Worm (Caenorhabditis elegans) whole organism, young adult: ENCODE measurements around the gene B0252.8.
A peak's percentile ranks its signal among the peaks of the same experiment; 100 is the strongest.

Experiments used
- B0019.2 ChIP-seq: fragments of 200-800 bp; sonication (Bioruptor generic); conservative IDR thresholded peaks from 2 replicates; pipeline ENCODE4 v1.3.6; 2022; ENCODE audit warnings: missing genetic modification reagents, missing genetic modification characterization, missing compliant biosample characterization
- B0336.3 ChIP-seq: fragments of 200-800 bp; sonication (Bioruptor generic); IDR thresholded peaks from 2 replicates; pipeline ENCODE4 v1.3.6; 2022; ENCODE audit warnings: missing genetic modification characterization, missing compliant biosample characterization
- F33H1.4 ChIP-seq: fragments of 200-800 bp; sonication (Bioruptor generic); IDR thresholded peaks from 2 replicates; pipeline ENCODE4 v1.3.6; 2022; ENCODE audit warnings: missing genetic modification reagents, missing genetic modification characterization, missing compliant biosample characterization
- F49E8.2 ChIP-seq: sonication (generic microtip); optimal IDR thresholded peaks from 3 replicates; lab custom pipeline; 2017; ENCODE audit warnings: missing genetic modification characterization, mild to moderate bottlenecking, missing compliant biosample characterization, antibody characterized with exemption, moderate library complexity; ENCODE audit not compliant: insufficient read depth
- F52B5.7 ChIP-seq: sonication (generic microtip); optimal IDR thresholded peaks from 2 replicates; lab custom pipeline; 2016; ENCODE audit warnings: mild to moderate bottlenecking, missing genetic modification characterization, missing compliant biosample characterization
- F55B11.4 ChIP-seq: sonication (generic microtip); optimal IDR thresholded peaks from 2 replicates; lab custom pipeline; 2016; ENCODE audit warnings: missing compliant biosample characterization, missing genetic modification characterization, borderline replicate concordance; ENCODE audit not compliant: insufficient read depth
- T07F8.4 ChIP-seq: sonication (generic microtip); optimal IDR thresholded peaks from 2 replicates; lab custom pipeline; 2016; ENCODE audit warnings: mild to moderate bottlenecking, missing genetic modification characterization, moderate library complexity, missing compliant biosample characterization
- T26A5.8 ChIP-seq: sonication (generic microtip); optimal IDR thresholded peaks from 2 replicates; lab custom pipeline; 2016; ENCODE audit warnings: missing genetic modification characterization, missing compliant biosample characterization
- Y67H2A.10 ChIP-seq: fragments of 200-800 bp; sonication (Bioruptor generic); conservative IDR thresholded peaks from 2 replicates; pipeline ENCODE4 v1.3.6; 2022; ENCODE audit warnings: missing genetic modification reagents, missing genetic modification characterization, missing compliant biosample characterization
- akir-1 ChIP-seq: fragments of 200-800 bp; sonication (Bioruptor generic); optimal IDR thresholded peaks from 2 replicates; lab custom pipeline; 2018; ENCODE audit warnings: mild to moderate bottlenecking, missing genetic modification characterization, moderate library complexity, missing compliant biosample characterization
- aptf-2 ChIP-seq: fragments of 200-800 bp; sonication (Bioruptor generic); conservative IDR thresholded peaks from 2 replicates; pipeline ENCODE4 v1.3.6; 2022; ENCODE audit warnings: missing genetic modification reagents, missing genetic modification characterization, missing compliant biosample characterization
- chd-7 ChIP-seq: sonication (generic microtip); optimal IDR thresholded peaks from 2 replicates; lab custom pipeline; 2016; ENCODE audit warnings: mild to moderate bottlenecking, missing genetic modification characterization, moderate library complexity, missing compliant biosample characterization
- dox-1 ChIP-seq: fragments of 200-800 bp; sonication (Bioruptor generic); IDR thresholded peaks from 2 replicates; pipeline ENCODE4 v1.3.6; 2022; ENCODE audit warnings: missing genetic modification reagents, missing genetic modification characterization, missing compliant biosample characterization
- dpl-1 ChIP-seq: fragments of 150-350 bp; optimal IDR thresholded peaks from 2 replicates; lab custom pipeline; 2014; ENCODE audit warnings: missing biosample characterization, missing genetic modification reagents, missing genetic modification characterization
- egl-18 ChIP-seq: fragments of 200-800 bp; sonication (Bioruptor generic); IDR thresholded peaks from 2 replicates; pipeline ENCODE4 v1.3.6; 2022; ENCODE audit warnings: missing genetic modification reagents, missing genetic modification characterization, missing compliant biosample characterization
- ekl-4 ChIP-seq: fragments of 200-800 bp; sonication (Bioruptor generic); IDR thresholded peaks from 2 replicates; pipeline ENCODE4 v1.3.6; 2022; ENCODE audit warnings: missing genetic modification reagents, missing genetic modification characterization, missing compliant biosample characterization
- him-1 ChIP-seq: sonication (generic microtip); optimal IDR thresholded peaks from 2 replicates; lab custom pipeline; 2016; ENCODE audit warnings: missing genotype, missing genetic modification reagents, missing genetic modification characterization, missing compliant biosample characterization
- hlh-12 ChIP-seq: sonication (generic microtip); optimal IDR thresholded peaks from 2 replicates; lab custom pipeline; 2016; ENCODE audit warnings: missing genetic modification characterization, missing compliant biosample characterization
- hlh-26 ChIP-seq: fragments of 200-800 bp; sonication (Bioruptor generic); conservative IDR thresholded peaks from 2 replicates; pipeline ENCODE4 v1.3.6; 2022; ENCODE audit warnings: missing genetic modification reagents, missing genetic modification characterization, missing compliant biosample characterization
- hmg-20 ChIP-seq: fragments of 200-800 bp; sonication (Bioruptor generic); IDR thresholded peaks from 2 replicates; pipeline ENCODE4 v1.3.6; 2022; ENCODE audit warnings: missing genetic modification reagents, missing genetic modification characterization, missing compliant biosample characterization
- let-607 ChIP-seq, 2 experiments: fragments of 200-800 bp in 1 of 2; sonication (Bioruptor generic) in 1 of 2; sonication (generic microtip) in 1 of 2; optimal IDR thresholded peaks; 2 replicates each; lab custom pipeline; 2016 to 2018; ENCODE audit warnings: mild to moderate bottlenecking in 2 of 2, missing compliant biosample characterization in 2 of 2, missing genetic modification characterization in 2 of 2, moderate library complexity in 2 of 2, missing genotype in 1 of 2
- lin-26 ChIP-seq: fragments of 200-800 bp; sonication (Bioruptor generic); IDR thresholded peaks from 2 replicates; pipeline ENCODE4 v1.3.6; 2022; ENCODE audit warnings: missing genetic modification reagents, missing genetic modification characterization, missing compliant biosample characterization
- lin-54 ChIP-seq: fragments of 200-800 bp; sonication (Bioruptor generic); optimal IDR thresholded peaks from 2 replicates; lab custom pipeline; 2018; ENCODE audit warnings: mild to moderate bottlenecking, missing genetic modification characterization, missing compliant biosample characterization
- madf-10 ChIP-seq: sonication (generic microtip); optimal IDR thresholded peaks from 2 replicates; lab custom pipeline; 2016; ENCODE audit warnings: mild to moderate bottlenecking, missing genetic modification characterization, missing compliant biosample characterization
- madf-3 ChIP-seq: fragments of 200-800 bp; sonication (Bioruptor generic); IDR thresholded peaks from 2 replicates; pipeline ENCODE4 v1.3.6; 2022; ENCODE audit warnings: missing genetic modification reagents, missing genetic modification characterization, missing compliant biosample characterization
- nfya-1 ChIP-seq: sonication (generic microtip); optimal IDR thresholded peaks from 2 replicates; lab custom pipeline; 2017; ENCODE audit warnings: antibody characterized with exemption, missing compliant biosample characterization, missing genetic modification characterization, borderline replicate concordance; ENCODE audit not compliant: insufficient read depth
- nhr-179 ChIP-seq: sonication (generic microtip); optimal IDR thresholded peaks from 2 replicates; lab custom pipeline; 2016; ENCODE audit warnings: mild to moderate bottlenecking, missing genetic modification characterization, missing compliant biosample characterization
- nhr-27 ChIP-seq: fragments of 200-800 bp; sonication (Bioruptor generic); optimal IDR thresholded peaks from 2 replicates; lab custom pipeline; 2018; ENCODE audit warnings: mild to moderate bottlenecking, missing genetic modification characterization, moderate library complexity, missing compliant biosample characterization
- nhr-80 ChIP-seq: sonication (generic microtip); optimal IDR thresholded peaks from 2 replicates; lab custom pipeline; 2016; ENCODE audit warnings: missing genetic modification characterization, missing compliant biosample characterization
- nhr-90 ChIP-seq: sonication (generic microtip); optimal IDR thresholded peaks from 2 replicates; lab custom pipeline; 2016; ENCODE audit warnings: missing genotype, mild to moderate bottlenecking, missing genetic modification characterization, missing compliant biosample characterization
- pbrm-1 ChIP-seq: fragments of 200-800 bp; sonication (Bioruptor generic); IDR thresholded peaks from 2 replicates; pipeline ENCODE4 v1.3.6; 2022; ENCODE audit warnings: missing genetic modification reagents, missing genetic modification characterization, missing compliant biosample characterization
- rec-8 ChIP-seq, 2 experiments: sonication (generic microtip); optimal IDR thresholded peaks; 2 replicates each; lab custom pipeline; 2016; ENCODE audit warnings: mild to moderate bottlenecking in 2 of 2, missing genetic modification characterization in 2 of 2, missing genetic modification reagents in 2 of 2, missing genotype in 2 of 2, missing biosample characterization in 1 of 2, missing compliant biosample characterization in 1 of 2, moderate library complexity in 1 of 2
- repo-1 ChIP-seq: sonication (generic microtip); optimal IDR thresholded peaks from 2 replicates; lab custom pipeline; 2017; ENCODE audit warnings: mild to moderate bottlenecking, missing genetic modification characterization, missing compliant biosample characterization
- sdz-38 ChIP-seq: sonication (generic microtip); optimal IDR thresholded peaks from 2 replicates; lab custom pipeline; 2016; ENCODE audit warnings: missing genotype, missing genetic modification characterization, missing compliant biosample characterization
- snpc-1.1 ChIP-seq: sonication (generic microtip); optimal IDR thresholded peaks from 2 replicates; lab custom pipeline; 2017; ENCODE audit warnings: missing genetic modification characterization, mild to moderate bottlenecking, missing compliant biosample characterization, antibody characterized with exemption, moderate library complexity, missing genotype, missing genetic modification reagents; ENCODE audit not compliant: insufficient read depth
- snpc-1.3 ChIP-seq: sonication (generic microtip); optimal IDR thresholded peaks from 2 replicates; lab custom pipeline; 2017; ENCODE audit warnings: missing genetic modification characterization, mild to moderate bottlenecking, missing compliant biosample characterization, antibody characterized with exemption, moderate library complexity, missing genotype, missing genetic modification reagents; ENCODE audit not compliant: insufficient read depth
- unc-62 ChIP-seq: fragments of 150-350 bp; optimal IDR thresholded peaks from 2 replicates; lab custom pipeline; 2014; ENCODE audit warnings: missing biosample characterization, missing genetic modification reagents, missing genetic modification characterization
- ztf-28 ChIP-seq: fragments of 200-800 bp; sonication (Bioruptor generic); IDR thresholded peaks from 2 replicates; pipeline ENCODE4 v1.3.6; 2022; ENCODE audit warnings: missing genetic modification reagents, missing genetic modification characterization, missing compliant biosample characterization
- ztf-6 ChIP-seq: fragments of 200-800 bp; sonication (Bioruptor generic); IDR thresholded peaks from 2 replicates; pipeline ENCODE4 v1.3.6; 2022; ENCODE audit warnings: missing genetic modification reagents, missing genetic modification characterization, missing compliant biosample characterization

B0252.8 gene

DNA sequence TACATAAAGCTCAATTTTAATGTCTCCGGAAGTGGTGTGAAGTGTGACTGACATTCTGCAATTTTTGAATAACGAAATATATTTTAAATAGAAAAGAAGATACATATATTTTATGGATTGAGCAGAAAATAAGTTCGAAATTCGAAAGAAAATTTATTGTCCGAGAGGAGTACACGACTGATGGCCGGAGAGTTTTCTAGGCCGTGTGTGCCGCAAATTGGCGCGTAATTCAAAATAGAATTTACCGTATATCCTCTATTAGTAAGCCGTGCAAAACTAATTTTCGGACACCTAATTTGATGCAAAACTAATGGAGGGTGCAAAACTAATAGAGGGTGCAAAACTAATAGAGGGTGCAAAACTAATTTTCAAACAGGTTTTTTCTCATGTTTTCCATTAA is 2.7 kb upstream of the B0252.8 start, which contains the start of gene cyn-10 (continued):
- TF ChIP-seq snpc-1.3 (tag; lab: Kevin White, UChicago): no peak
- peak; percentile 11 for TF ChIP-seq madf-10
- TF ChIP-seq nfya-1 (tag; lab: Kevin White, UChicago): no peak
- TF ChIP-seq nhr-80 (tag; lab: Kevin White, UChicago): no peak
- TF ChIP-seq lin-26 (GFP tag; lab: Robert Waterston, UW): no peak
- peak; percentile 58 for TF ChIP-seq F33H1.4 (GFP tag; lab: Robert Waterston, UW)
- no peak for TF ChIP-seq unc-62 (GFP tag; lab: Kevin White, UChicago)
- peak; percentile 79; the same call in 1 of the 2 replicates for TF ChIP-seq hmg-20 (GFP tag; lab: Robert Waterston, UW)
- peak; percentile 20 for TF ChIP-seq akir-1 (GFP tag; lab: Kevin White, UChicago)
- TF ChIP-seq repo-1 (tag; lab: Kevin White, UChicago): no peak
- TF ChIP-seq ztf-6: no peak
- no peak; the same call in 1 of the 2 replicates for TF ChIP-seq dox-1 (GFP tag; lab: Robert Waterston, UW)
- no peak for TF ChIP-seq F52B5.7 (tag; lab: Kevin White, UChicago)
- TF ChIP-seq madf-3 (GFP tag; lab: Robert Waterston, UW): no peak
- no peak for TF ChIP-seq T07F8.4 (tag; lab: Kevin White, UChicago)
- no peak for TF ChIP-seq snpc-1.1 (tag; lab: Kevin White, UChicago)
- TF ChIP-seq B0336.3: no peak
- peak in 1 of 2 experiments; percentile 57 for TF ChIP-seq let-607 (tag; optimal IDR thresholded peaks at IDR 0.05; lab: Kevin White, UChicago)
- TF ChIP-seq hlh-12: no peak
- TF ChIP-seq chd-7 (tag; lab: Kevin White, UChicago): no peak
- TF ChIP-seq ztf-28 (GFP tag; lab: Robert Waterston, UW): no peak
- TF ChIP-seq Y67H2A.10 (GFP tag; lab: Robert Waterston, UW): peak; percentile 55; the same call in 1 of the 2 replicates
- no peak for TF ChIP-seq nhr-27
- no peak for TF ChIP-seq hlh-26 (GFP tag; lab: Robert Waterston, UW)
- peak; percentile 28 to 61 for TF ChIP-seq rec-8 (tag; optimal IDR thresholded peaks at IDR 0.05; lab: Kevin White, UChicago)
- peak; percentile 68 for TF ChIP-seq dpl-1 (GFP tag; lab: Kevin White, UChicago)
- TF ChIP-seq T26A5.8: no peak
- no peak for TF ChIP-seq F49E8.2 (tag; lab: Kevin White, UChicago)
- TF ChIP-seq ekl-4 (GFP tag; lab: Robert Waterston, UW): peak; percentile 78
- no peak for TF ChIP-seq aptf-2
- TF ChIP-seq nhr-90 (tag; lab: Kevin White, UChicago): no peak
- peak; percentile 94 for TF ChIP-seq lin-54 (GFP tag; lab: Kevin White, UChicago)
- TF ChIP-seq him-1 (tag; lab: Kevin White, UChicago): peak; percentile 73
- peak; percentile 72; the same call in 1 of the 2 replicates for TF ChIP-seq pbrm-1
- TF ChIP-seq egl-18 (GFP tag; lab: Robert Waterston, UW): 0 out of 2 replicates have a peak, but pooled peaks have one; percentile 54
- no peak for TF ChIP-seq nhr-179 (tag; lab: Kevin White, UChicago)
- no peak for TF ChIP-seq F55B11.4 (tag; lab: Kevin White, UChicago)
- TF ChIP-seq sdz-38 (tag; lab: Kevin White, UChicago): no peak
- TF ChIP-seq B0019.2 (GFP tag; lab: Robert Waterston, UW): peak; percentile 68; the same call in 1 of the 2 replicates
